Fruit fly (Drosophila melanogaster) whole organism, embryonic: ENCODE data around the gene CG6254.

Source experiments
- Ada2b ChIP-seq: fragments of 200-800 bp; sonication (Bioruptor generic); IDR thresholded peaks from 2 replicates; pipeline ENCODE4 v1.3.6; 2022; ENCODE audit warnings: missing biosample characterization, missing genetic modification characterization
- Bteb2 ChIP-seq: fragments of 200-800 bp; sonication (Bioruptor generic); optimal IDR thresholded peaks from 2 replicates; lab custom pipeline; 2016; ENCODE audit warnings: missing biosample characterization, missing genetic modification characterization
- CG10959 ChIP-seq: fragments of 200-800 bp; sonication (Bioruptor generic); IDR thresholded peaks from 2 replicates; pipeline ENCODE4 v1.3.6; 2022; ENCODE audit warnings: missing biosample characterization, missing genetic modification characterization
- CG11504 ChIP-seq: fragments of 200-800 bp; sonication (Bioruptor generic); optimal IDR thresholded peaks from 3 replicates; lab custom pipeline; 2019; ENCODE audit warnings: missing biosample characterization, mild to moderate bottlenecking, missing genetic modification characterization, moderate library complexity
- CG11695 ChIP-seq: fragments of 200-800 bp; sonication (Bioruptor generic); IDR thresholded peaks from 3 replicates; pipeline ENCODE4 v1.3.6; 2022; ENCODE audit warnings: missing biosample characterization, missing genetic modification characterization
- CG11723 ChIP-seq: fragments of 200-800 bp; sonication (Bioruptor generic); optimal IDR thresholded peaks from 2 replicates; lab custom pipeline; 2017; ENCODE audit warnings: missing biosample characterization, mild to moderate bottlenecking, missing genetic modification characterization
- CG12219 ChIP-seq: fragments of 200-800 bp; sonication (Bioruptor generic); optimal IDR thresholded peaks from 3 replicates; lab custom pipeline; 2018; ENCODE audit warnings: missing biosample characterization, mild to moderate bottlenecking, missing genetic modification characterization
- CG14441 ChIP-seq: fragments of 200-800 bp; sonication (Bioruptor generic); IDR thresholded peaks from 2 replicates; pipeline ENCODE4 v1.3.6; 2022; ENCODE audit warnings: missing biosample characterization, missing genetic modification characterization
- CG1603 ChIP-seq: fragments of 200-800 bp; sonication (Bioruptor generic); optimal IDR thresholded peaks from 2 replicates; lab custom pipeline; 2019; ENCODE audit warnings: missing biosample characterization, mild to moderate bottlenecking, missing genetic modification characterization, moderate library complexity
- CG17568 ChIP-seq: fragments of 200-800 bp; sonication (Bioruptor generic); optimal IDR thresholded peaks from 2 replicates; lab custom pipeline; 2018; ENCODE audit warnings: missing biosample characterization, mild to moderate bottlenecking, missing genetic modification characterization, moderate library complexity
- CG18011 ChIP-seq: fragments of 200-800 bp; sonication (Bioruptor generic); optimal IDR thresholded peaks from 2 replicates; lab custom pipeline; 2017; ENCODE audit warnings: missing biosample characterization, missing genetic modification characterization, mild to moderate bottlenecking, moderate library complexity, missing genotype
- CG1832 ChIP-seq: fragments of 200-800 bp; sonication (Bioruptor generic); optimal IDR thresholded peaks from 2 replicates; lab custom pipeline; 2017; ENCODE audit warnings: missing biosample characterization, mild to moderate bottlenecking, missing genetic modification characterization, inconsistent platforms
- CG31224 ChIP-seq: fragments of 200-800 bp; sonication (Bioruptor generic); IDR thresholded peaks from 2 replicates; pipeline ENCODE4 v1.3.6; 2022; ENCODE audit warnings: missing biosample characterization, missing genetic modification characterization
- CG34376 ChIP-seq: fragments of 200-800 bp; sonication (Bioruptor generic); optimal IDR thresholded peaks from 2 replicates; lab custom pipeline; 2018; ENCODE audit warnings: missing biosample characterization, mild to moderate bottlenecking, missing genetic modification characterization
- CG4404 ChIP-seq: fragments of 200-800 bp; sonication (Bioruptor generic); IDR thresholded peaks from 2 replicates; pipeline ENCODE4 v1.3.6; 2022; ENCODE audit warnings: missing biosample characterization, missing genetic modification characterization
- CG4617 ChIP-seq: fragments of 200-800 bp; sonication (Bioruptor generic); optimal IDR thresholded peaks from 3 replicates; lab custom pipeline; 2016; ENCODE audit warnings: missing biosample characterization, missing genetic modification characterization, borderline replicate concordance
- CG5953 ChIP-seq: fragments of 200-800 bp; sonication (Bioruptor generic); IDR thresholded peaks from 2 replicates; pipeline ENCODE4 v1.3.6; 2022; ENCODE audit warnings: missing biosample characterization, missing genetic modification characterization
- CG7357 ChIP-seq: fragments of 200-800 bp; sonication (Bioruptor generic); IDR thresholded peaks from 3 replicates; pipeline ENCODE4 v1.3.6; 2022; ENCODE audit warnings: missing biosample characterization, missing genetic modification characterization
- CG8388 ChIP-seq: fragments of 200-800 bp; sonication (Bioruptor generic); optimal IDR thresholded peaks from 2 replicates; lab custom pipeline; 2019; ENCODE audit warnings: missing biosample characterization, mild to moderate bottlenecking, missing genetic modification characterization, moderate library complexity
- Camta ChIP-seq: fragments of 200-800 bp; sonication (Bioruptor generic); optimal IDR thresholded peaks from 2 replicates; lab custom pipeline; 2016; ENCODE audit warnings: missing biosample characterization, missing genetic modification characterization
- Dll ChIP-seq: fragments of 200-800 bp; sonication (Bioruptor generic); IDR thresholded peaks from 4 replicates; pipeline ENCODE4 v1.3.6; 2022; ENCODE audit warnings: missing biosample characterization, missing genetic modification characterization; ENCODE audit not compliant: partially characterized antibody
- ERR ChIP-seq: fragments of 200-800 bp; sonication (Bioruptor generic); optimal IDR thresholded peaks from 2 replicates; lab custom pipeline; 2016; ENCODE audit warnings: missing biosample characterization, missing genetic modification characterization
- Gsc ChIP-seq: fragments of 200-800 bp; sonication (Bioruptor generic); IDR thresholded peaks from 2 replicates; pipeline ENCODE4 v1.3.6; 2022; ENCODE audit warnings: missing biosample characterization, missing genetic modification characterization
- Hr3 ChIP-seq: fragments of 200-800 bp; sonication (Bioruptor generic); optimal IDR thresholded peaks from 3 replicates; lab custom pipeline; 2016; ENCODE audit warnings: missing biosample characterization, missing genetic modification characterization
- Lhr ChIP-seq: fragments of 200-800 bp; sonication (Bioruptor generic); optimal IDR thresholded peaks from 3 replicates; lab custom pipeline; 2017; ENCODE audit warnings: mild to moderate bottlenecking, missing biosample characterization, missing genetic modification reagents, missing genetic modification characterization
- Mrtf ChIP-seq: fragments of 200-800 bp; sonication (Bioruptor generic); IDR thresholded peaks from 3 replicates; pipeline ENCODE4 v1.3.6; 2022; ENCODE audit warnings: missing biosample characterization, missing genetic modification characterization
- NFAT ChIP-seq: fragments of 200-800 bp; sonication (Bioruptor generic); IDR thresholded peaks from 2 replicates; pipeline ENCODE4 v1.3.6; 2022; ENCODE audit warnings: missing biosample characterization, missing genetic modification characterization
- Nf-YB ChIP-seq: fragments of 200-800 bp; sonication (Bioruptor generic); optimal IDR thresholded peaks from 3 replicates; lab custom pipeline; 2019; ENCODE audit warnings: missing biosample characterization, mild to moderate bottlenecking, missing genetic modification characterization, moderate library complexity
- Oli ChIP-seq: fragments of 200-800 bp; sonication (Bioruptor generic); optimal IDR thresholded peaks from 2 replicates; lab custom pipeline; 2018; ENCODE audit warnings: missing biosample characterization, mild to moderate bottlenecking, missing genetic modification characterization, moderate library complexity
- Ptx1 ChIP-seq: fragments of 200-800 bp; sonication (Bioruptor generic); IDR thresholded peaks from 2 replicates; pipeline ENCODE4 v1.3.6; 2022; ENCODE audit warnings: missing biosample characterization, missing genetic modification characterization
- Scr ChIP-seq: fragments of 200-800 bp; sonication (Bioruptor generic); IDR thresholded peaks from 2 replicates; pipeline ENCODE4 v1.3.6; 2022; ENCODE audit warnings: missing biosample characterization, missing genetic modification characterization; ENCODE audit not compliant: partially characterized antibody
- TFAM ChIP-seq: fragments of 200-800 bp; sonication (Bioruptor generic); optimal IDR thresholded peaks from 2 replicates; lab custom pipeline; 2017; ENCODE audit warnings: missing biosample characterization, missing genetic modification characterization, inconsistent platforms
- Xrp1 ChIP-seq: fragments of 200-800 bp; sonication (Bioruptor generic); IDR thresholded peaks from 2 replicates; pipeline ENCODE4 v1.3.6; 2022; ENCODE audit warnings: missing biosample characterization, missing genetic modification characterization
- ase ChIP-seq: fragments of 200-800 bp; sonication (Bioruptor generic); IDR thresholded peaks from 3 replicates; pipeline ENCODE4 v1.3.6; 2022; ENCODE audit warnings: missing biosample characterization, missing genetic modification characterization
- cad ChIP-seq: fragments of >200 bp; optimal IDR thresholded peaks from 2 replicates; lab custom pipeline; 2017; ENCODE audit warnings: missing biosample characterization, missing genetic modification characterization
- cas ChIP-seq: fragments of 200-800 bp; sonication (Bioruptor generic); IDR thresholded peaks from 2 replicates; pipeline ENCODE4 v1.3.6; 2022; ENCODE audit warnings: missing biosample characterization, missing genetic modification characterization
- chn ChIP-seq: fragments of 200-800 bp; sonication (Bioruptor generic); optimal IDR thresholded peaks from 2 replicates; lab custom pipeline; 2016; ENCODE audit warnings: missing biosample characterization, missing genetic modification characterization
- esg ChIP-seq: fragments of 200-800 bp; sonication (Bioruptor generic); conservative IDR thresholded peaks from 2 replicates; pipeline ENCODE4 v1.3.6; 2022; ENCODE audit warnings: missing biosample characterization, missing genetic modification characterization
- grn ChIP-seq: fragments of 200-800 bp; sonication (Bioruptor generic); optimal IDR thresholded peaks from 3 replicates; lab custom pipeline; 2017; ENCODE audit warnings: missing biosample characterization, missing genetic modification characterization
- h ChIP-seq: fragments of >200 bp; optimal IDR thresholded peaks from 2 replicates; lab custom pipeline; 2017
- hb ChIP-seq: fragments of 200-800 bp; sonication (Bioruptor generic); IDR thresholded peaks from 3 replicates; pipeline ENCODE4 v1.3.6; 2022; ENCODE audit warnings: missing biosample characterization, missing genetic modification characterization; ENCODE audit not compliant: partially characterized antibody
- oc ChIP-seq: fragments of 200-800 bp; sonication (Bioruptor generic); optimal IDR thresholded peaks from 2 replicates; lab custom pipeline; 2018; ENCODE audit warnings: missing biosample characterization, mild to moderate bottlenecking, missing genetic modification characterization, moderate library complexity
- peb ChIP-seq: fragments of 200-800 bp; sonication (Bioruptor generic); IDR thresholded peaks from 2 replicates; pipeline ENCODE4 v1.3.6; 2022; ENCODE audit warnings: missing biosample characterization, missing genetic modification characterization
- pzg ChIP-seq: fragments of 200-800 bp; sonication (Bioruptor generic); optimal IDR thresholded peaks from 3 replicates; lab custom pipeline; 2018; ENCODE audit warnings: missing biosample characterization, mild to moderate bottlenecking, missing genetic modification characterization, moderate library complexity
- shn ChIP-seq: fragments of 200-800 bp; sonication (Bioruptor generic); optimal IDR thresholded peaks from 3 replicates; lab custom pipeline; 2016; ENCODE audit warnings: missing biosample characterization, missing genetic modification characterization
- slp2 ChIP-seq: fragments of 200-800 bp; sonication (Bioruptor generic); optimal IDR thresholded peaks from 2 replicates; lab custom pipeline; 2016; ENCODE audit warnings: missing biosample characterization, missing genetic modification characterization
- sna ChIP-seq: fragments of 200-800 bp; sonication (Bioruptor generic); IDR thresholded peaks from 2 replicates; pipeline ENCODE4 v1.3.6; 2022; ENCODE audit warnings: missing biosample characterization, missing genetic modification characterization; ENCODE audit not compliant: partially characterized antibody
- ssp ChIP-seq: fragments of 200-800 bp; sonication (Bioruptor generic); IDR thresholded peaks from 2 replicates; pipeline ENCODE4 v1.3.6; 2022; ENCODE audit warnings: missing biosample characterization, missing genetic modification characterization
- tll ChIP-seq, 2 experiments: fragments of 200-800 bp in 1 of 2; fragments of >200 bp in 1 of 2; sonication (Bioruptor generic) in 1 of 2; optimal IDR thresholded peaks; 2 replicates each; lab custom pipeline; 2017 to 2019; ENCODE audit warnings: missing biosample characterization in 2 of 2, missing genetic modification characterization in 2 of 2, mild to moderate bottlenecking in 1 of 2, moderate library complexity in 1 of 2
- vnd ChIP-seq: fragments of 200-800 bp; sonication (Bioruptor generic); IDR thresholded peaks from 3 replicates; pipeline ENCODE4 v1.3.6; 2022; ENCODE audit warnings: missing biosample characterization, missing genetic modification characterization; ENCODE audit not compliant: partially characterized antibody
- zen2 ChIP-seq: fragments of 200-800 bp; sonication (Bioruptor generic); IDR thresholded peaks from 3 replicates; pipeline ENCODE4 v1.3.6; 2022; ENCODE audit warnings: missing biosample characterization, missing genetic modification characterization; ENCODE audit not compliant: partially characterized antibody

Gene CG6254

dm6 chr3R:10109938-10110337 lies 51.2 kb downstream of the CG6254 start, which contains the start of gene Fmr1 (continued):
- no peak for TF ChIP-seq Gsc
- TF ChIP-seq Xrp1 (GFP tag; lab: Robert Waterston, UW) = 0 out of 2 replicates have a peak, but pooled peaks have one; percentile 31
- TF ChIP-seq chn (GFP tag; lab: Kevin White, UChicago) = peak; percentile 53
- TF ChIP-seq CG12219 (GFP tag; lab: Kevin White, UChicago) = no peak
- TF ChIP-seq CG31224 (GFP tag; lab: Robert Waterston, UW) = no peak
- TF ChIP-seq CG1603 (tag; lab: Kevin White, UChicago) = peak; percentile 91
- peak; percentile 85 for TF ChIP-seq Lhr (GFP tag; lab: Kevin White, UChicago)
- no peak for TF ChIP-seq CG7357
- TF ChIP-seq CG4617 (GFP tag; lab: Kevin White, UChicago) = peak; percentile 63
- TF ChIP-seq hb = no peak
- TF ChIP-seq cad (GFP tag; lab: Kevin White, UChicago) = no peak
- peak; percentile 64 for TF ChIP-seq CG11504
- peak; percentile 70 for TF ChIP-seq grn (GFP tag; lab: Kevin White, UChicago)
- no peak; the same call in 1 of the 2 replicates for TF ChIP-seq Ada2b (GFP tag; lab: Robert Waterston, UW)
- TF ChIP-seq Dll (GFP tag; lab: Robert Waterston, UW) = peak; percentile 10; the same call in 1 of the 4 replicates
- no peak for TF ChIP-seq oc
- no peak for TF ChIP-seq zen2 (GFP tag; lab: Robert Waterston, UW)
- TF ChIP-seq peb (GFP tag; lab: Robert Waterston, UW) = no peak
- peak; percentile 47; the same call in 1 of the 2 replicates for TF ChIP-seq CG14441 (GFP tag; lab: Robert Waterston, UW)
- peak; percentile 55; the same call in 1 of the 2 replicates for TF ChIP-seq Ptx1 (GFP tag; lab: Robert Waterston, UW)
- no peak for TF ChIP-seq TFAM (GFP tag; lab: Kevin White, UChicago)
- peak; percentile 60 for TF ChIP-seq Camta
- peak; percentile 92 for TF ChIP-seq pzg (GFP tag; lab: Kevin White, UChicago)
- no peak for TF ChIP-seq CG17568 (GFP tag; lab: Kevin White, UChicago)
- TF ChIP-seq cas (GFP tag; lab: Robert Waterston, UW) = no peak
- TF ChIP-seq Mrtf (GFP tag; lab: Robert Waterston, UW) = no peak
- TF ChIP-seq Scr (GFP tag; lab: Robert Waterston, UW) = peak; percentile 44; the same call in 1 of the 2 replicates
- TF ChIP-seq h = no peak
- TF ChIP-seq sna (GFP tag; lab: Robert Waterston, UW) = no peak
- TF ChIP-seq NFAT (GFP tag; lab: Robert Waterston, UW) = peak; percentile 46; the same call in 1 of the 2 replicates
- no peak for TF ChIP-seq CG11695 (GFP tag; lab: Robert Waterston, UW)
- TF ChIP-seq Nf-YB (GFP tag; lab: Kevin White, UChicago) = no peak
- TF ChIP-seq CG8388 (GFP tag; lab: Kevin White, UChicago) = no peak
- peak; percentile 5 for TF ChIP-seq CG18011 (GFP tag; lab: Kevin White, UChicago)
- TF ChIP-seq ssp (GFP tag; lab: Robert Waterston, UW) = no peak
- TF ChIP-seq CG1832 = no peak
- peak; percentile 41 for TF ChIP-seq CG11723
- TF ChIP-seq ase (GFP tag; lab: Robert Waterston, UW) = no peak
- TF ChIP-seq vnd (GFP tag; lab: Robert Waterston, UW) = no peak
- peak; percentile 54 for TF ChIP-seq Bteb2 (GFP tag; lab: Kevin White, UChicago)
- peak; percentile 21 for TF ChIP-seq ERR
- no peak; the same call in 1 of the 2 replicates for TF ChIP-seq esg
- TF ChIP-seq CG4404 (GFP tag; lab: Robert Waterston, UW) = no peak
- peak; percentile 49 for TF ChIP-seq slp2 (GFP tag; lab: Kevin White, UChicago)
- peak; percentile 30 to 73 for TF ChIP-seq tll (GFP tag; optimal IDR thresholded peaks at IDR 0.05; lab: Kevin White, UChicago)
- no peak for TF ChIP-seq CG34376 (GFP tag; lab: Kevin White, UChicago)
- TF ChIP-seq Oli = peak; percentile 37
- TF ChIP-seq Hr3 = peak; percentile 16
- no peak for TF ChIP-seq CG10959
- TF ChIP-seq shn (GFP tag; lab: Kevin White, UChicago) = peak; percentile 60
- TF ChIP-seq CG5953 (GFP tag; lab: Robert Waterston, UW) = no peak
